Worm (Caenorhabditis elegans) whole organism, L1 larva: Measurements from ENCODE around the gene C07C7.1.

ENCODE experiments used
- C16A3.4 ChIP-seq: fragments of 150-350 bp; optimal IDR thresholded peaks from 2 replicates; lab custom pipeline; 2014; ENCODE audit warnings: missing biosample characterization, missing genetic modification characterization
- C34B4.2 ChIP-seq: sonication (generic microtip); optimal IDR thresholded peaks from 2 replicates; lab custom pipeline; 2017; ENCODE audit warnings: mild to moderate bottlenecking, missing genetic modification characterization, missing compliant biosample characterization
- F16B12.6 ChIP-seq: fragments of 150-350 bp; optimal IDR thresholded peaks from 2 replicates; lab custom pipeline; 2014; ENCODE audit warnings: missing biosample characterization, missing genetic modification characterization
- aha-1 ChIP-seq: fragments of 150-350 bp; optimal IDR thresholded peaks from 2 replicates; lab custom pipeline; 2014; ENCODE audit warnings: missing biosample characterization, missing genetic modification characterization
- alr-1 ChIP-seq: fragments of 200-800 bp; sonication (Bioruptor generic); optimal IDR thresholded peaks from 2 replicates; lab custom pipeline; 2018; ENCODE audit warnings: borderline replicate concordance, mild to moderate bottlenecking, missing genetic modification characterization, missing compliant biosample characterization
- aly-2 ChIP-seq: fragments of 150-350 bp; optimal IDR thresholded peaks from 2 replicates; lab custom pipeline; 2014; ENCODE audit warnings: missing biosample characterization, missing genetic modification characterization
- ama-1 ChIP-seq: fragments of 150-350 bp; optimal IDR thresholded peaks from 2 replicates; lab custom pipeline; 2014
- ceh-88 ChIP-seq: fragments of 200-800 bp; sonication (Bioruptor generic); IDR thresholded peaks from 2 replicates; pipeline ENCODE4 v1.3.6; 2022; ENCODE audit warnings: missing genetic modification characterization, missing compliant biosample characterization
- dpl-1 ChIP-seq, 3 experiments: fragments of 150-350 bp in 2 of 3; sonication (generic microtip) in 1 of 3; optimal IDR thresholded peaks; 2 replicates each; lab custom pipeline; 2014 to 2017; ENCODE audit warnings: missing biosample characterization in 3 of 3, missing genetic modification characterization in 3 of 3, missing genetic modification reagents in 3 of 3
- dsc-1 ChIP-seq: sonication (generic microtip); optimal IDR thresholded peaks from 2 replicates; lab custom pipeline; 2016; ENCODE audit warnings: mild to moderate bottlenecking, missing genetic modification characterization, missing compliant biosample characterization
- efl-1 ChIP-seq, 4 experiments: fragments of 150-350 bp; optimal IDR thresholded peaks in 3 of 4; peaks in 1 of 4; 1 replicate in 1 of 4; 2 replicates in 3 of 4; lab custom pipeline; 2014; ENCODE audit warnings: missing biosample characterization in 2 of 4, missing genetic modification characterization in 2 of 4, missing genetic modification reagents in 2 of 4
- egl-13 ChIP-seq: sonication (generic microtip); optimal IDR thresholded peaks from 2 replicates; lab custom pipeline; 2016; ENCODE audit warnings: missing genotype, missing genetic modification reagents, missing genetic modification characterization, missing compliant biosample characterization
- egl-27 ChIP-seq, 2 experiments: fragments of 150-350 bp in 1 of 2; sonication (generic microtip); optimal IDR thresholded peaks; 3 replicates each; lab custom pipeline; 2017 to 2018; ENCODE audit warnings: missing biosample characterization in 2 of 2, missing genetic modification characterization in 2 of 2, missing genetic modification reagents in 2 of 2
- elt-3 ChIP-seq, 6 experiments: fragments of 150-350 bp in 1 of 6; sonication (generic microtip); optimal IDR thresholded peaks; 2 replicates each; lab custom pipeline; 2017 to 2018; ENCODE audit warnings: missing biosample characterization in 6 of 6, missing genetic modification characterization in 6 of 6, inconsistent platforms in 1 of 6
- fkh-10 ChIP-seq: sonication (generic microtip); optimal IDR thresholded peaks from 2 replicates; lab custom pipeline; 2017; ENCODE audit warnings: missing biosample characterization, missing genetic modification reagents, missing genetic modification characterization
- fkh-4 ChIP-seq: sonication (generic microtip); optimal IDR thresholded peaks from 2 replicates; lab custom pipeline; 2016; ENCODE audit warnings: missing compliant biosample characterization, missing genetic modification characterization, borderline replicate concordance
- fos-1 ChIP-seq: fragments of 150-350 bp; optimal IDR thresholded peaks from 2 replicates; lab custom pipeline; 2014; ENCODE audit warnings: missing biosample characterization, missing genetic modification characterization
- grh-1 ChIP-seq: fragments of 200-800 bp; sonication (Bioruptor generic); IDR thresholded peaks from 2 replicates; pipeline ENCODE4 v1.3.6; 2022; ENCODE audit warnings: missing genetic modification reagents, missing genetic modification characterization, missing compliant biosample characterization
- hpl-2 ChIP-seq: fragments of 150-350 bp; optimal IDR thresholded peaks from 2 replicates; lab custom pipeline; 2014; ENCODE audit warnings: missing biosample characterization, missing genetic modification reagents, missing genetic modification characterization
- irx-1 ChIP-seq: sonication (generic microtip); optimal IDR thresholded peaks from 2 replicates; lab custom pipeline; 2016; ENCODE audit warnings: missing genetic modification characterization, missing compliant biosample characterization
- isw-1 ChIP-seq: fragments of 200-800 bp; sonication (Bioruptor generic); IDR thresholded peaks from 2 replicates; pipeline ENCODE4 v1.3.6; 2022; ENCODE audit warnings: missing genetic modification characterization, missing compliant biosample characterization
- jun-1 ChIP-seq: fragments of 150-350 bp; optimal IDR thresholded peaks from 2 replicates; lab custom pipeline; 2014; ENCODE audit warnings: missing biosample characterization, missing genetic modification reagents, missing genetic modification characterization
- lin-35 ChIP-seq, 2 experiments: fragments of 150-350 bp; optimal IDR thresholded peaks; 2 replicates each; lab custom pipeline; 2014; ENCODE audit warnings: missing biosample characterization in 2 of 2, missing genetic modification characterization in 2 of 2, missing genetic modification reagents in 2 of 2
- lin-39 ChIP-seq: fragments of 150-350 bp; optimal IDR thresholded peaks from 2 replicates; lab custom pipeline; 2014; ENCODE audit warnings: missing biosample characterization, missing genetic modification reagents, missing genetic modification characterization
- lir-3 ChIP-seq: sonication (generic microtip); optimal IDR thresholded peaks from 2 replicates; lab custom pipeline; 2016; ENCODE audit warnings: mild to moderate bottlenecking, missing genetic modification characterization, moderate library complexity, missing compliant biosample characterization; ENCODE audit not compliant: poor library complexity
- lsy-2 ChIP-seq, 2 experiments: fragments of 150-350 bp; optimal IDR thresholded peaks; 2 replicates each; lab custom pipeline; 2014; ENCODE audit warnings: missing biosample characterization in 2 of 2, missing genetic modification characterization in 2 of 2
- mab-9 ChIP-seq: fragments of 200-800 bp; sonication (Bioruptor generic); IDR thresholded peaks from 2 replicates; pipeline ENCODE4 v1.3.6; 2022; ENCODE audit warnings: missing genetic modification reagents, missing genetic modification characterization, missing compliant biosample characterization
- mdl-1 ChIP-seq, 2 experiments: fragments of 150-350 bp; optimal IDR thresholded peaks; 2 replicates each; lab custom pipeline; 2014 to 2017; ENCODE audit warnings: missing biosample characterization in 2 of 2, missing genetic modification characterization in 2 of 2, inconsistent platforms in 1 of 2
- mef-2 ChIP-seq: fragments of 150-350 bp; optimal IDR thresholded peaks from 2 replicates; lab custom pipeline; 2014; ENCODE audit warnings: missing biosample characterization, missing genetic modification characterization
- nhr-11 ChIP-seq: fragments of 150-350 bp; optimal IDR thresholded peaks from 2 replicates; lab custom pipeline; 2014; ENCODE audit warnings: missing biosample characterization, missing genetic modification characterization
- nhr-12 ChIP-seq: sonication (generic microtip); optimal IDR thresholded peaks from 2 replicates; lab custom pipeline; 2017; ENCODE audit warnings: missing biosample characterization, missing genetic modification characterization
- nhr-19 ChIP-seq: fragments of 200-800 bp; sonication (Bioruptor generic); conservative IDR thresholded peaks from 2 replicates; pipeline ENCODE4 v1.3.6; 2022; ENCODE audit warnings: missing genetic modification characterization, missing compliant biosample characterization
- nhr-28 ChIP-seq: fragments of 150-350 bp; optimal IDR thresholded peaks from 2 replicates; lab custom pipeline; 2014; ENCODE audit warnings: missing biosample characterization, missing genetic modification characterization
- nhr-76 ChIP-seq: sonication (generic microtip); optimal IDR thresholded peaks from 2 replicates; lab custom pipeline; 2017; ENCODE audit warnings: missing biosample characterization, missing genetic modification characterization
- nhr-77 ChIP-seq: fragments of 150-350 bp; optimal IDR thresholded peaks from 2 replicates; lab custom pipeline; 2014; ENCODE audit warnings: missing biosample characterization, missing genetic modification characterization
- nhr-90 ChIP-seq: sonication (generic microtip); optimal IDR thresholded peaks from 2 replicates; lab custom pipeline; 2016; ENCODE audit warnings: mild to moderate bottlenecking, missing genetic modification characterization, missing compliant biosample characterization; ENCODE audit not compliant: poor library complexity
- rnt-1 ChIP-seq: sonication (generic microtip); optimal IDR thresholded peaks from 2 replicates; lab custom pipeline; 2016; ENCODE audit warnings: mild to moderate bottlenecking, missing genetic modification characterization, moderate library complexity, missing compliant biosample characterization
- skn-1 ChIP-seq: fragments of 150-350 bp; optimal IDR thresholded peaks from 2 replicates; lab custom pipeline; 2014; ENCODE audit warnings: missing biosample characterization, missing genetic modification characterization
- sox-4 ChIP-seq: sonication (generic microtip); optimal IDR thresholded peaks from 2 replicates; lab custom pipeline; 2016; ENCODE audit warnings: missing genetic modification characterization, missing compliant biosample characterization
- sptf-1 ChIP-seq: fragments of 150-350 bp; optimal IDR thresholded peaks from 2 replicates; lab custom pipeline; 2014; ENCODE audit warnings: missing biosample characterization, missing genetic modification characterization
- swsn-7 ChIP-seq: sonication (generic microtip); optimal IDR thresholded peaks from 2 replicates; lab custom pipeline; 2016; ENCODE audit warnings: missing genetic modification characterization, missing compliant biosample characterization
- tbx-2 ChIP-seq: sonication (generic microtip); optimal IDR thresholded peaks from 2 replicates; lab custom pipeline; 2016; ENCODE audit warnings: missing genetic modification characterization, missing compliant biosample characterization
- unc-130 ChIP-seq: fragments of 150-350 bp; optimal IDR thresholded peaks from 2 replicates; lab custom pipeline; 2017; ENCODE audit warnings: missing biosample characterization, missing genetic modification characterization, inconsistent platforms
- unc-30 ChIP-seq: sonication (generic microtip); optimal IDR thresholded peaks from 2 replicates; lab custom pipeline; 2017; ENCODE audit warnings: missing biosample characterization, missing genetic modification characterization
- unc-62 ChIP-seq: fragments of 150-350 bp; optimal IDR thresholded peaks from 2 replicates; lab custom pipeline; 2014; ENCODE audit warnings: missing biosample characterization, missing genetic modification reagents, missing genetic modification characterization
- unc-86 ChIP-seq: sonication (generic microtip); optimal IDR thresholded peaks from 2 replicates; lab custom pipeline; 2016; ENCODE audit warnings: missing genetic modification characterization, missing compliant biosample characterization
- unc-98 ChIP-seq: fragments of 200-800 bp; sonication (Bioruptor generic); IDR thresholded peaks from 2 replicates; pipeline ENCODE4 v1.3.6; 2022; ENCODE audit warnings: missing genetic modification characterization, missing compliant biosample characterization
- xbp-1 ChIP-seq: sonication (generic microtip); optimal IDR thresholded peaks from 2 replicates; lab custom pipeline; 2016; ENCODE audit warnings: missing genetic modification characterization, missing compliant biosample characterization
- zag-1 ChIP-seq: fragments of 150-350 bp; optimal IDR thresholded peaks from 2 replicates; lab custom pipeline; 2014; ENCODE audit warnings: missing biosample characterization, missing genetic modification characterization
- zip-4 ChIP-seq: fragments of 200-800 bp; sonication (Bioruptor generic); optimal IDR thresholded peaks from 2 replicates; lab custom pipeline; 2018; ENCODE audit warnings: mild to moderate bottlenecking, missing genetic modification characterization, moderate library complexity, missing compliant biosample characterization
- ztf-4 ChIP-seq: fragments of 150-350 bp; optimal IDR thresholded peaks from 2 replicates; lab custom pipeline; 2014; ENCODE audit warnings: missing biosample characterization, missing genetic modification characterization

Gene C07C7.1

ce11 chrIV:9196755-9197154 lies 12.1 kb downstream of the C07C7.1 start (continued):
- peak; percentile 77 for TF ChIP-seq tbx-2 (tag; lab: Kevin White, UChicago)
- no peak for TF ChIP-seq sptf-1 (tag; lab: Kevin White, UChicago)
- no peak for TF ChIP-seq unc-30 (tag; lab: Kevin White, UChicago)

ce11 chrIV:9198136-9198535 lies 13.5 kb downstream of the C07C7.1 start:
- TF ChIP-seq irx-1 (tag; lab: Kevin White, UChicago): peak; percentile 34
- no peak for TF ChIP-seq F16B12.6 (tag; lab: Kevin White, UChicago)
- TF ChIP-seq nhr-77 (tag; lab: Kevin White, UChicago): no peak
- TF ChIP-seq skn-1 (tag; lab: Kevin White, UChicago): peak; percentile 24
- TF ChIP-seq efl-1 (optimal IDR thresholded peaks at IDR 0.05; lab: Kevin White, UChicago): peak; percentile 6 to 39
- TF ChIP-seq efl-1 (GFP tag; optimal IDR thresholded peaks at IDR 0.05 in 1 of 2; lab: Kevin White, UChicago): peak in 1 of 2 experiments; percentile 92
- TF ChIP-seq mef-2: no peak
- no peak for TF ChIP-seq nhr-12
- peak; percentile 90 for TF ChIP-seq nhr-90 (tag; lab: Kevin White, UChicago)
- TF ChIP-seq isw-1: no peak
- TF ChIP-seq nhr-28: no peak
- TF ChIP-seq egl-27 (tag; optimal IDR thresholded peaks at IDR 0.05; lab: Kevin White, UChicago): no peak
- TF ChIP-seq lsy-2 (tag; optimal IDR thresholded peaks at IDR 0.05; lab: Kevin White, UChicago): peak; percentile 21 to 65
- TF ChIP-seq nhr-11: no peak
- TF ChIP-seq zip-4 (GFP tag; lab: Kevin White, UChicago): no peak
- no peak for TF ChIP-seq unc-62 (GFP tag; lab: Kevin White, UChicago)
- no peak for TF ChIP-seq sox-4 (tag; lab: Kevin White, UChicago)
- peak in 2 of 3 experiments; percentile 27 to 37 for TF ChIP-seq dpl-1 (GFP tag; optimal IDR thresholded peaks at IDR 0.05; lab: Kevin White, UChicago)
- no peak for TF ChIP-seq alr-1 (tag; lab: Kevin White, UChicago)
- TF ChIP-seq fos-1 (tag; lab: Kevin White, UChicago): peak; percentile 60
- TF ChIP-seq rnt-1: no peak
- no peak for TF ChIP-seq aly-2 (tag; lab: Kevin White, UChicago)
- TF ChIP-seq dsc-1: no peak
- TF ChIP-seq zag-1 (tag; lab: Kevin White, UChicago): no peak
- TF ChIP-seq ama-1 (lab: Kevin White, UChicago): peak; percentile 17
- TF ChIP-seq egl-13: no peak
- no peak for TF ChIP-seq ceh-88 (GFP tag; lab: Robert Waterston, UW)
- peak in 1 of 2 experiments; percentile 78 for TF ChIP-seq mdl-1 (tag; optimal IDR thresholded peaks at IDR 0.05; lab: Kevin White, UChicago)
- TF ChIP-seq mab-9 (GFP tag; lab: Robert Waterston, UW): no peak
- peak; percentile 49 for TF ChIP-seq grh-1
- peak in 1 of 2 experiments; percentile 85 for TF ChIP-seq lin-35 (GFP tag; optimal IDR thresholded peaks at IDR 0.05; lab: Kevin White, UChicago)
- peak; percentile 34 for TF ChIP-seq swsn-7
- peak; percentile 84 for TF ChIP-seq nhr-19
- TF ChIP-seq C16A3.4: peak; percentile 74
- no peak for TF ChIP-seq unc-98 (GFP tag; lab: Robert Waterston, UW)
- TF ChIP-seq sptf-1 (tag; lab: Kevin White, UChicago): no peak
- peak; percentile 7 for TF ChIP-seq lir-3 (tag; lab: Kevin White, UChicago)
- TF ChIP-seq ztf-4: peak; percentile 36
- no peak for TF ChIP-seq fkh-10 (GFP tag; lab: Kevin White, UChicago)
- no peak for TF ChIP-seq aha-1
- TF ChIP-seq C34B4.2: no peak
- TF ChIP-seq unc-130: peak; percentile 23
- peak; percentile 30 for TF ChIP-seq xbp-1 (tag; lab: Kevin White, UChicago)
- peak in 4 of 6 experiments; percentile 79 to 96 (median 84) for TF ChIP-seq elt-3 (tag; optimal IDR thresholded peaks at IDR 0.05; lab: Kevin White, UChicago)
- peak; percentile 74 for TF ChIP-seq tbx-2 (tag; lab: Kevin White, UChicago)
- no peak for TF ChIP-seq lin-39
- no peak for TF ChIP-seq nhr-76 (tag; lab: Kevin White, UChicago)
- no peak for TF ChIP-seq hpl-2 (GFP tag; lab: Kevin White, UChicago)
- no peak for TF ChIP-seq fkh-4 (tag; lab: Kevin White, UChicago)
- TF ChIP-seq jun-1 (tag; lab: Kevin White, UChicago): no peak
- no peak for TF ChIP-seq unc-86 (tag; lab: Kevin White, UChicago)
